Fruit fly (Drosophila melanogaster): ENCODE results near the gene Mrm2.

Mrm2 gene

DNA sequence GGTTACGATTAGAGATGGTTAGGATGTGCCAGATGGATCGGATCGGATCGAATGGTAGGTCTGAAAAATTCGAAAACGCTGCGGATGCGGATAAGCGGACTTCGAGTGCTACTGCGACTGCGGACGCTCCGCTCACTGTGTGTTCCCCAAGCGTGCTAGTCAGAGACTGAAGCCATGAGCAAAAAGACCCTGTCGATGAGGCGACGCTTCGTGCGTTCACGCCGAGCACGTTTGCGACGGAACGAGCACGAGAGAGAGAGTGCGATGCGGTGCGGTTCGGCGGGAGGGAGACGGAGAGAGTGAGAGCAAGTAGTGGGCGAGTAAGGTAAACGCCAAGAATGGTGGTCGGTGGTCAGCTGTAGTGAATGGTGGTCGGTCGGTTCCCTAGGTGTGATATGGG lies 24.7 kb upstream of the Mrm2 start, which contains the start of gene bnl (continued):
- TF ChIP-seq dsx (GFP tag; optimal IDR thresholded peaks at IDR 0.05; ENCODE audit: poor library complexity, severe bottlenecking) = peak; percentile 67
- TF ChIP-seq ss (GFP tag; optimal IDR thresholded peaks at IDR 0.05) = peak in 1 of 2 experiments; percentile 63
- TF ChIP-seq spab (GFP tag; optimal IDR thresholded peaks at IDR 0.05) = no peak
- TF ChIP-seq CG8319 (GFP tag; optimal IDR thresholded peaks at IDR 0.05) = no peak
- no peak for TF ChIP-seq Smox (GFP tag; optimal IDR thresholded peaks at IDR 0.05)
- no peak for TF ChIP-seq Blimp-1 (GFP tag; optimal IDR thresholded peaks at IDR 0.05)
- no peak for TF ChIP-seq Ets96B (tag; optimal IDR thresholded peaks at IDR 0.05)

DNA sequence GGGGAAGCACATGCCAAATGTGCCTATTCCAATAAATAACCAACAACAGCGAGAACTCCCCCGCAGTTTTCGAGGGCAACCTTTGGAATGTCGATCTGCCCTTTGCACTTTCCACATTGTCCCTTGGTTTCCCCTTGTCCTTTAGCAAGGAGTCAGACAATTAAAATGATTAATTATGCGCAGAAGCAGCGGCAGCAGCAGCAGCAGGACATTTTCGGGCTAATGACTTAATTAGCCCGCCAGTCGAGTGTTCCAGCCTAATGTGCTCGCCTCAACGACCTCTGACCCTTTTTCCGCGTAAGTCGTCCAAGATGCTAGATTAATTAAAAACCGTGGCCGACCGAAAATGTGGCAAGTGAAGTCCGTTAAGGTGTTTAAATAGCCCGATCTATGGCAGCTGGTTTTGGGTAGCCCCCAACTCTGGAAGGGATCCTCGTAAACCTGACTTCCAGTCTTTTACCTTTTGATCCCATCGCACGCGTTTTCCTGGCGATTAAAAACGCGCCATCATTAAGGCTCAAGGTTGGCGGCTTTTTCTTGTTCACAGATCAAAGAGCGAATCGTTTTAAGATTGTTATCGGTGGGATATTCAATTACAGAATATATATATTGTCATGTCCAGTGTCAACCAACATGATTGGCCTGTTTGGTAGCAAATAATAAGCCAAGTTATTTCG lies 22.3 kb upstream of the Mrm2 start:
- TF ChIP-seq ss (GFP tag; optimal IDR thresholded peaks at IDR 0.05) (no peak), pdm3 (GFP tag; optimal IDR thresholded peaks at IDR 0.05) (no peak), topi (GFP tag; optimal IDR thresholded peaks at IDR 0.05) (no peak), Met (GFP tag; optimal IDR thresholded peaks at IDR 0.05) (no peak), OdsH (GFP tag; optimal IDR thresholded peaks at IDR 0.05) (no peak), net (GFP tag; optimal IDR thresholded peaks at IDR 0.05) (no peak), CG6163 (GFP tag; IDR thresholded peaks at IDR 0.05) (no peak), CG6808 (GFP tag; optimal IDR thresholded peaks at IDR 0.05) (no peak), CG16779 (tag; optimal IDR thresholded peaks at IDR 0.05) (no peak), CG15336 (GFP tag; IDR thresholded peaks at IDR 0.05) (no peak)

DNA sequence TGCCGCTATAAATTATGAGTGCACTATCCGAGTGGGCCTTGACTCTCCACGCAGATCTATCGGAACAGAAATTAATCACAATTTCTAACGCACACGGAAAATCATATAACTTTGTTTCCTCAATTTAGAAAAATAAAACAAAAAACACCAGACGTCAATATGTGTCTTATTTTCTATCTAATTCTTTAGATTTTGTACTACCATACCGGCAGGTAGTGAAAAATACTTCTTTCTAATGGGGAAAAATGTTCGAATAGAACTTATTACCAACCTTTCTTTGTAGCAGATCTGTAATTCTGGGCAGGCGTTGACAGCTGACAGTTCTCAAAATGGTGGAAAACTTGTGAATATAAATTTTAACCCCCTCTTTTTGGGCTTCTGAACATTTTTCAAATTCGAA lies 20.9 kb upstream of the Mrm2 start, which contains the start of gene CG31459:
Gene CG31459, plus strand, starts transcription at position 301 of the 400 bp plus-strand sequence.
- TF ChIP-seq CG16779 (tag; optimal IDR thresholded peaks at IDR 0.05) (no peak), CG3919 (GFP tag; optimal IDR thresholded peaks at IDR 0.05) (no peak), vri (GFP tag; optimal IDR thresholded peaks at IDR 0.05) (no peak), Sox102F (GFP tag; optimal IDR thresholded peaks at IDR 0.05) (no peak), Smox (GFP tag; optimal IDR thresholded peaks at IDR 0.05) (no peak), CG6276 (GFP tag; optimal IDR thresholded peaks at IDR 0.05) (no peak), Eip75B (GFP tag; optimal IDR thresholded peaks at IDR 0.05) (no peak), CG1621 (tag; optimal IDR thresholded peaks at IDR 0.05) (no peak), net (GFP tag; optimal IDR thresholded peaks at IDR 0.05) (no peak), achi (GFP tag; optimal IDR thresholded peaks at IDR 0.05) (no peak), Hr39 (GFP tag; optimal IDR thresholded peaks at IDR 0.05) (no peak), topi (GFP tag; optimal IDR thresholded peaks at IDR 0.05) (no peak), CG6808 (GFP tag; optimal IDR thresholded peaks at IDR 0.05) (no peak), Gug (GFP tag; IDR thresholded peaks at IDR 0.05) (no peak), acj6 (GFP tag; optimal IDR thresholded peaks at IDR 0.05) (no peak), CG11762 (GFP tag; optimal IDR thresholded peaks at IDR 0.05; ENCODE audit: insufficient read depth) (no peak), CG34406 (GFP tag; optimal IDR thresholded peaks at IDR 0.05) (no peak)

DNA sequence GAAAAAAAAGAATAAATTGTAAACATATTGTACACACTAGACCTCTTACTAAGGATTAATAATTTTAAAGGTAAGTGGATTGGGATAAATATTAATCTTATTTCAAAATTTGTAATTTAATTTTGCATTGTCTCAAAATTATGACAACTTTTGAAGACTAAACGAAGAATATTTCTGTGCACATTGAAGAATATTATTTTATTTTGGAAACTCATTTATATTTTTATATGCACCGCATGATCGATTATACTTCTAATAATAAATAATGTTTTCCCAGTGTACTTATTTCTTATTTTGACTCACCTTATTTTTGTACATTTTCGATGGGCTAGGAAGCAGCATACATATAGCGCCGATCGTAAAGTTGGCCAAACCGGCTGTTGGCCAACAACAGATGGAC lies 17.5 kb upstream of the Mrm2 start:
- TF ChIP-seq topi (GFP tag; optimal IDR thresholded peaks at IDR 0.05) = no peak
- no peak for TF ChIP-seq Ets21C (GFP tag; optimal IDR thresholded peaks at IDR 0.05)
- TF ChIP-seq CG6854 (GFP tag; optimal IDR thresholded peaks at IDR 0.05) = no peak
- no peak for TF ChIP-seq net (GFP tag; optimal IDR thresholded peaks at IDR 0.05)
- peak; percentile 23 for TF ChIP-seq Eip78C (GFP tag)

DNA sequence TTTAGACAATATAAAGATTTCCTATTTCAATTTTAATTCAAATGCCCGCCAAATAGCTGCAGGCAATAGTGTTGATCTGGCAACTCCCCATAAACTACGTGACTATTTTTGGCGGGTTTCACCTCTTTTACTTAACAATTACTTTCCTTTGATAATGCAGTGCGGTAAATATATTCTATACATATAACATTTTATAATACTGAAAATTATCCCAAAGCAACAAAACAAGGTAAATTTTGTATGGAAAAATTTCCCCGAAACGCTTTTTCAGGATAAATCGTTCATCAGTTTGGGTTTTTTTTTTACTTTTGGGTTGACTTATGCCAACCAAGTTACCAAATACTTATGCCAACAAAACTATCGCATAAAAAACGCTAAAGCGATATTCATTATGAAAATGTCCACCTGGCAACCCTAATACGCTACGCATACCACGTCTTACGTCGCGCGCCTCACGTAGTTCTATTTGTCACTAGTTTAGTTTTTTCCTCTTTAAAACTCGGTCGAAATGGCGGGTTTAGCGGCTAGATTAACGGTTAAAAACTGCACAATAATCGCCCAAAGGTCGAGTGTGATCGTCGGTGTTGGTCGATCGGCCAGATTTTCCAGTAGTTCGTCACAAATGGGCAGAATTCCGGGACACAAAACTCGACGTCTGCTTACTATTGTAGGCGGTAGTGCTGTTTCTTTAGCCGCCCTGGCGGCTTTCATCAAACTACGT lies 14.4 kb upstream of the Mrm2 start, which contains the start of gene MICU3:
Gene MICU3, plus strand, starts transcription at position 442 of the 721 bp plus-strand sequence.
- TF ChIP-seq Ets21C (GFP tag; optimal IDR thresholded peaks at IDR 0.05) (peak; percentile 30), fd59A (GFP tag; optimal IDR thresholded peaks at IDR 0.05) (peak; percentile 7), dsx (GFP tag; optimal IDR thresholded peaks at IDR 0.05; ENCODE audit: poor library complexity, severe bottlenecking) (no peak), CG8319 (GFP tag; optimal IDR thresholded peaks at IDR 0.05) (peak; percentile 6), CG11902 (GFP tag; optimal IDR thresholded peaks at IDR 0.05) (peak; percentile 11), CG3032 (tag; optimal IDR thresholded peaks at IDR 0.05) (no peak), acj6 (GFP tag; optimal IDR thresholded peaks at IDR 0.05) (peak; percentile 62), Hr39 (GFP tag; optimal IDR thresholded peaks at IDR 0.05) (no peak), Ets96B (tag; optimal IDR thresholded peaks at IDR 0.05) (no peak), dac (GFP tag; optimal IDR thresholded peaks at IDR 0.05) (peak; percentile 26), CG10631 (GFP tag; optimal IDR thresholded peaks at IDR 0.05) (peak; percentile 69), CG6808 (GFP tag; optimal IDR thresholded peaks at IDR 0.05) (no peak), CG11762 (GFP tag; optimal IDR thresholded peaks at IDR 0.05; ENCODE audit: insufficient read depth) (peak; percentile 15), Hr38 (GFP tag; optimal IDR thresholded peaks at IDR 0.05) (no peak), CG8632 (GFP tag; optimal IDR thresholded peaks at IDR 0.05) (peak; percentile 22), CG4318 (GFP tag; optimal IDR thresholded peaks at IDR 0.05) (peak; percentile 48), Gug (GFP tag; IDR thresholded peaks at IDR 0.05) (peak; percentile 42), CG8119 (GFP tag; IDR thresholded peaks at IDR 0.05) (no peak), fd85E (GFP tag; optimal IDR thresholded peaks at IDR 0.05) (no peak)

Measured in whole organism, prepupa.